Fruit fly (Drosophila melanogaster): Measurements from ENCODE around the gene Wdr82.

DNA sequence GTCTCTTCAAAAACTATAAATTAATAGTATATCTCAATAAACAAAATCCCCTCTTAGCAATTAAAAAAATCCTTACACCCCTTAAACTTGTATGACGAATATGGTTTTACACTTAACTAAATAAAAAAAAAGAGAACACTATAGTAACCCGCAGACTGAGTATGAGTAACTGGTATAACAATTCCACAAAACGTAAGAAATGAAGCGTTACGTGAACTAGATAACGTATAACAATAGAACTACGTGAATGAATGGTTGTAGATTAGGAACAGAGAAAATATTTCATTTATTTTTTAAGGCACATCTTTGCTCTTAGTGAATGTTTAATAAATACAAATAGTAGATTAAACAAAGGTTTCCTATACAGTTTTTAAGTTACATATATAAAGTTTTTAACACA lies 18.8 kb upstream of the Wdr82 start:
- TF ChIP-seq NfI (GFP tag; optimal IDR thresholded peaks at IDR 0.05) (no peak), sqz (GFP tag; optimal IDR thresholded peaks at IDR 0.05) (no peak), Rx (GFP tag; IDR thresholded peaks at IDR 0.05) (no peak), CG2875 (GFP tag; optimal IDR thresholded peaks at IDR 0.05) (no peak), CG12391 (tag; optimal IDR thresholded peaks at IDR 0.05) (no peak), her (GFP tag; optimal IDR thresholded peaks at IDR 0.05) (no peak), CG32772 (GFP tag; IDR thresholded peaks at IDR 0.05) (no peak), crp (GFP tag; optimal IDR thresholded peaks at IDR 0.05) (no peak), rib (GFP tag; IDR thresholded peaks at IDR 0.05) (no peak)

Data from whole organism, embryonic.